Worm (Caenorhabditis elegans): Measurements from ENCODE around the gene rpm-1.

- no peak for TF ChIP-seq dmd-4 (tag; optimal IDR thresholded peaks at IDR 0.05)
- TF ChIP-seq sma-3 (GFP tag; optimal IDR thresholded peaks at IDR 0.05), result no peak
- no peak for TF ChIP-seq nhr-77 (tag; optimal IDR thresholded peaks at IDR 0.05)
- TF ChIP-seq mbf-1 (tag; optimal IDR thresholded peaks at IDR 0.05), result no peak
- no peak for TF ChIP-seq mdl-1 (tag; optimal IDR thresholded peaks at IDR 0.05)
- no peak for TF ChIP-seq skn-1 (tag; optimal IDR thresholded peaks at IDR 0.05)
- TF ChIP-seq fos-1 (tag; optimal IDR thresholded peaks at IDR 0.05), result no peak
Observed at ce11 chrV:8767041-8767440, 52.7 kb downstream of the rpm-1 start.

All from whole organism, L2 larva.